ENCODE assay signal across 3 worm cellular contexts in the genomic region with DNA sequence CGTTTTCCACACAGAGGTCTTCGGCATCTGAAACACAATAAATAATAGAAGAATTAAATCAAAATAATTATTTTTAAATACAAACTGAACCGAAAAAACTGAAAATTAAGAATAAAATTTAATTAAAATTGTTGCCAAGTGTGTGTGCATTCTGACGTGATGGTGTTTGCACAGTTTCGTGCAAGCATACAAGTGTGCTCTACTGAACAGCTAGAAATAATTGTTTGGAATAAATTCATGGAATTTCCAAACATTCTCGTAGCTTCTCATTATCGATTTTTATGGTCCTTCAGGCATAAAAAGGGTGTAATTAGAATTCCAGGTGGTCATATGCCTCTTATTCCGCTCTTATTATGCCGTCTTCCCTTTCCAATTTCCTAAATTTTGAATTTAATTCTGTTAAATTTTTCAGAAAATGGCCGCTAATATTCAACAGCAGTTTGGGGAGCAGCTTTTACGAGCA.
TF ChIP-seq lines count a peak whose summit lies in the region.

mrps-17 (minus strand) TSS at position 33 of the 463 bp plus-strand sequence.
txdc-9 (plus strand) TSS at position 413 of the 463 bp plus-strand sequence.

TF ChIP-seq in whole organism, L1 larva, 84 proteins besides CTCF, POLR2A, EP300 and RAD21 (continued from another document and continues in another):
- TF ChIP-seq zag-1 (tag; optimal IDR thresholded peaks at IDR 0.05; lab: Kevin White, UChicago) (no peak), nhr-237 (tag; optimal IDR thresholded peaks at IDR 0.05; lab: Kevin White, UChicago) (peak; percentile 20), ceh-82 (tag; optimal IDR thresholded peaks at IDR 0.05; lab: Kevin White, UChicago) (peak; percentile 45 to 85 (median 60)), mef-2 (tag; optimal IDR thresholded peaks at IDR 0.05; lab: Kevin White, UChicago) (no peak), pqm-1 (tag; optimal IDR thresholded peaks at IDR 0.05; lab: Kevin White, UChicago) (no peak), fos-1 (tag; optimal IDR thresholded peaks at IDR 0.05; lab: Kevin White, UChicago) (no peak), hlh-17 (GFP tag; optimal IDR thresholded peaks at IDR 0.05; lab: Kevin White, UChicago; ENCODE audit: borderline replicate concordance) (no peak), nhr-77 (tag; optimal IDR thresholded peaks at IDR 0.05; lab: Kevin White, UChicago) (peak; percentile 30), ces-1 (GFP tag; optimal IDR thresholded peaks at IDR 0.05; lab: Kevin White, UChicago) (peak; percentile 87), elt-2 (tag; optimal IDR thresholded peaks at IDR 0.05; lab: Kevin White, UChicago) (peak; percentile 2), pag-3 (tag; optimal IDR thresholded peaks at IDR 0.05; lab: Kevin White, UChicago; ENCODE audit: borderline replicate concordance, insufficient read depth) (no peak), mdl-1 (tag; optimal IDR thresholded peaks at IDR 0.05; lab: Kevin White, UChicago) (no peak), aly-2 (tag; optimal IDR thresholded peaks at IDR 0.05; lab: Kevin White, UChicago) (peak; percentile 71), nhr-28 (tag; optimal IDR thresholded peaks at IDR 0.05; lab: Kevin White, UChicago) (no peak), nhr-90 (tag; optimal IDR thresholded peaks at IDR 0.05; lab: Kevin White, UChicago; ENCODE audit: poor library complexity) (peak; percentile 61), mab-9 (GFP tag; IDR thresholded peaks at IDR 0.05; lab: Robert Waterston, UW) (no peak), snu-23 (GFP tag; optimal IDR thresholded peaks at IDR 0.05; lab: Kevin White, UChicago) (peak; percentile 82), nhr-71 (tag; optimal IDR thresholded peaks at IDR 0.05; lab: Kevin White, UChicago) (peak; percentile 86), lir-3 (tag; optimal IDR thresholded peaks at IDR 0.05; lab: Kevin White, UChicago; ENCODE audit: poor library complexity) (peak; percentile 61), unc-30 (tag; optimal IDR thresholded peaks at IDR 0.05; lab: Kevin White, UChicago) (no peak), egl-13 (tag; optimal IDR thresholded peaks at IDR 0.05; lab: Kevin White, UChicago) (peak; percentile 64), grh-1 (GFP tag; IDR thresholded peaks at IDR 0.05; lab: Robert Waterston, UW) (no peak), ztf-4 (tag; optimal IDR thresholded peaks at IDR 0.05; lab: Kevin White, UChicago) (peak; percentile 49), skn-1 (tag; optimal IDR thresholded peaks at IDR 0.05; lab: Kevin White, UChicago) (peak; percentile 73), hpl-2 (GFP tag; optimal IDR thresholded peaks at IDR 0.05; lab: Kevin White, UChicago) (no peak), hlh-4 (tag; optimal IDR thresholded peaks at IDR 0.05; lab: Kevin White, UChicago) (no peak), pax-3 (tag; optimal IDR thresholded peaks at IDR 0.05; lab: Kevin White, UChicago) (no peak), nhr-19 (GFP tag; conservative IDR thresholded peaks at IDR 0.05; lab: Robert Waterston, UW) (peak; percentile 75), lin-39 (tag; optimal IDR thresholded peaks at IDR 0.05; lab: Kevin White, UChicago) (no peak), nhr-11 (tag; optimal IDR thresholded peaks at IDR 0.05; lab: Kevin White, UChicago) (no peak), F16B12.6 (tag; optimal IDR thresholded peaks at IDR 0.05; lab: Kevin White, UChicago) (peak; percentile 98), nhr-76 (tag; optimal IDR thresholded peaks at IDR 0.05; lab: Kevin White, UChicago) (no peak), ceh-88 (GFP tag; IDR thresholded peaks at IDR 0.05; lab: Robert Waterston, UW) (no peak; the same call in 1 of the 2 replicates), lin-35 (GFP tag; optimal IDR thresholded peaks at IDR 0.05; lab: Kevin White, UChicago) (peak; percentile 80 to 88), ztf-11 (tag; optimal IDR thresholded peaks at IDR 0.05; lab: Kevin White, UChicago) (peak in 1 of 2 experiments; percentile 46), C16A3.4 (tag; optimal IDR thresholded peaks at IDR 0.05; lab: Kevin White, UChicago) (peak; percentile 93), aha-1 (tag; optimal IDR thresholded peaks at IDR 0.05; lab: Kevin White, UChicago) (no peak), Y116A8C.19 (tag; optimal IDR thresholded peaks at IDR 0.05; lab: Kevin White, UChicago; ENCODE audit: borderline replicate concordance) (no peak), nhr-84 (tag; optimal IDR thresholded peaks at IDR 0.05; lab: Kevin White, UChicago) (no peak), unc-86 (tag; optimal IDR thresholded peaks at IDR 0.05; lab: Kevin White, UChicago) (peak; percentile 78), unc-130 (tag; optimal IDR thresholded peaks at IDR 0.05; lab: Kevin White, UChicago) (peak; percentile 97)

TF ChIP-seq in whole organism, L3 larva, 47 proteins besides CTCF, POLR2A, EP300 and RAD21 (continued from another document):
- TF ChIP-seq lsy-12 (tag; optimal IDR thresholded peaks at IDR 0.05; lab: Kevin White, UChicago) (peak; percentile 14), ama-1 (optimal IDR thresholded peaks at IDR 0.05; lab: Kevin White, UChicago) (peak; percentile 1), nhr-237 (tag; optimal IDR thresholded peaks at IDR 0.05; lab: Kevin White, UChicago) (no peak), lin-39 (tag; optimal IDR thresholded peaks at IDR 0.05; lab: Kevin White, UChicago) (peak; percentile 72), unc-62 (GFP tag; optimal IDR thresholded peaks at IDR 0.05; lab: Kevin White, UChicago) (no peak), R02D3.7 (tag; optimal IDR thresholded peaks at IDR 0.05; lab: Kevin White, UChicago) (peak; percentile 32), elt-2 (tag; optimal IDR thresholded peaks at IDR 0.05; lab: Kevin White, UChicago) (peak; percentile 33), eor-1 (tag; optimal IDR thresholded peaks at IDR 0.05; lab: Kevin White, UChicago) (no peak), nfya-1 (tag; optimal IDR thresholded peaks at IDR 0.05; lab: Kevin White, UChicago; ENCODE audit: insufficient read depth) (no peak), ztf-11 (tag; optimal IDR thresholded peaks at IDR 0.05; lab: Kevin White, UChicago) (no peak), ceh-16 (tag; optimal IDR thresholded peaks at IDR 0.05; lab: Kevin White, UChicago) (no peak), snpc-4 (tag; optimal IDR thresholded peaks at IDR 0.05; lab: Kevin White, UChicago) (no peak), mml-1 (tag; optimal IDR thresholded peaks at IDR 0.05; lab: Kevin White, UChicago) (no peak), ceh-28 (tag; optimal IDR thresholded peaks at IDR 0.05; lab: Kevin White, UChicago) (peak; percentile 59), elt-3 (tag; optimal IDR thresholded peaks at IDR 0.05; lab: Kevin White, UChicago) (no peak), nhr-25 (tag; optimal IDR thresholded peaks at IDR 0.05; lab: Kevin White, UChicago) (peak; percentile 50), fkh-2 (tag; optimal IDR thresholded peaks at IDR 0.05; lab: Kevin White, UChicago) (no peak), unc-39 (tag; optimal IDR thresholded peaks at IDR 0.05; lab: Kevin White, UChicago) (no peak), pqm-1 (tag; optimal IDR thresholded peaks at IDR 0.05; lab: Kevin White, UChicago) (peak; percentile 44), egl-27 (tag; optimal IDR thresholded peaks at IDR 0.05; lab: Kevin White, UChicago) (no peak), nhr-28 (tag; optimal IDR thresholded peaks at IDR 0.05; lab: Kevin White, UChicago) (no peak), pha-4 (tag; optimal IDR thresholded peaks at IDR 0.05; lab: Kevin White, UChicago) (no peak), hmg-11 (tag; optimal IDR thresholded peaks at IDR 0.05; lab: Kevin White, UChicago) (peak; percentile 69), mdl-1 (tag; optimal IDR thresholded peaks at IDR 0.05; lab: Kevin White, UChicago) (no peak), nhr-12 (tag; optimal IDR thresholded peaks at IDR 0.05; lab: Kevin White, UChicago) (no peak)

TF ChIP-seq in whole organism, young adult, 124 proteins besides CTCF, POLR2A, EP300 and RAD21 (continued from another document and continues in another):
- TF ChIP-seq egrh-3 (GFP tag; IDR thresholded peaks at IDR 0.05; lab: Robert Waterston, UW) (no peak), nhr-120 (GFP tag; IDR thresholded peaks at IDR 0.05; lab: Robert Waterston, UW) (no peak), mel-28 (tag; optimal IDR thresholded peaks at IDR 0.05; lab: Kevin White, UChicago; ENCODE audit: borderline replicate concordance) (no peak), unc-62 (GFP tag; optimal IDR thresholded peaks at IDR 0.05; lab: Kevin White, UChicago) (no peak), ztf-22 (GFP tag; optimal IDR thresholded peaks at IDR 0.05; lab: Kevin White, UChicago) (no peak), madf-8 (GFP tag; conservative IDR thresholded peaks at IDR 0.05; lab: Robert Waterston, UW) (no peak), ceh-79 (tag; optimal IDR thresholded peaks at IDR 0.05; lab: Kevin White, UChicago) (no peak), let-526 (GFP tag; IDR thresholded peaks at IDR 0.05; lab: Robert Waterston, UW) (no peak), attf-5 (GFP tag; optimal IDR thresholded peaks at IDR 0.05; lab: Kevin White, UChicago) (peak; percentile 71), Y95B8A.8 (GFP tag; IDR thresholded peaks at IDR 0.05; lab: Robert Waterston, UW) (no peak), B0035.1 (tag; optimal IDR thresholded peaks at IDR 0.05; lab: Kevin White, UChicago) (no peak), ZK185.1 (tag; optimal IDR thresholded peaks at IDR 0.05; lab: Kevin White, UChicago; ENCODE audit: poor library complexity, severe bottlenecking) (peak; percentile 5), nhr-80 (tag; optimal IDR thresholded peaks at IDR 0.05; lab: Kevin White, UChicago) (no peak), attf-6 (GFP tag; IDR thresholded peaks at IDR 0.05; lab: Robert Waterston, UW) (no peak), ztf-28 (GFP tag; IDR thresholded peaks at IDR 0.05; lab: Robert Waterston, UW) (no peak), egl-44 (GFP tag; IDR thresholded peaks at IDR 0.05; lab: Robert Waterston, UW) (no peak), aptf-2 (GFP tag; conservative IDR thresholded peaks at IDR 0.05; lab: Robert Waterston, UW) (no peak), somi-1 (GFP tag; optimal IDR thresholded peaks at IDR 0.05; lab: Kevin White, UChicago) (no peak), Y79H2A.3 (GFP tag; conservative IDR thresholded peaks at IDR 0.05; lab: Robert Waterston, UW) (no peak), tbp1 (GFP tag; optimal IDR thresholded peaks at IDR 0.05; lab: Kevin White, UChicago) (peak; percentile 53), B0336.3 (GFP tag; IDR thresholded peaks at IDR 0.05; lab: Robert Waterston, UW) (no peak), bed-1 (GFP tag; IDR thresholded peaks at IDR 0.05; lab: Robert Waterston, UW) (no peak), F52B5.7 (tag; optimal IDR thresholded peaks at IDR 0.05; lab: Kevin White, UChicago) (no peak), snpc-1.3 (tag; optimal IDR thresholded peaks at IDR 0.05; lab: Kevin White, UChicago; ENCODE audit: insufficient read depth) (peak; percentile 70), dox-1 (GFP tag; IDR thresholded peaks at IDR 0.05; lab: Robert Waterston, UW) (peak; percentile 40; the same call in 1 of the 2 replicates), snpc-1.1 (tag; optimal IDR thresholded peaks at IDR 0.05; lab: Kevin White, UChicago; ENCODE audit: insufficient read depth) (peak; percentile 27), ceh-91 (GFP tag; IDR thresholded peaks at IDR 0.05; lab: Robert Waterston, UW) (no peak), madf-10 (tag; optimal IDR thresholded peaks at IDR 0.05; lab: Kevin White, UChicago) (no peak), lsl-1 (GFP tag; optimal IDR thresholded peaks at IDR 0.05; lab: Kevin White, UChicago) (peak; percentile 48), hmg-20 (GFP tag; IDR thresholded peaks at IDR 0.05; lab: Robert Waterston, UW) (no peak), sdz-38 (tag; optimal IDR thresholded peaks at IDR 0.05; lab: Kevin White, UChicago) (no peak), attf-3 (GFP tag; conservative IDR thresholded peaks at IDR 0.05; lab: Robert Waterston, UW) (no peak), tlf-1 (GFP tag; optimal IDR thresholded peaks at IDR 0.05; lab: Kevin White, UChicago) (no peak), ama-1 (optimal IDR thresholded peaks at IDR 0.05; lab: Kevin White, UChicago) (no peak), ama-1 (GFP tag; optimal IDR thresholded peaks at IDR 0.05; lab: Kevin White, UChicago) (peak in 1 of 2 experiments; percentile 13), F57C9.4 (tag; optimal IDR thresholded peaks at IDR 0.05; lab: Kevin White, UChicago) (no peak), tbx-9 (tag; optimal IDR thresholded peaks at IDR 0.05; lab: Kevin White, UChicago; ENCODE audit: borderline replicate concordance) (no peak), lag-1 (GFP tag; IDR thresholded peaks at IDR 0.05; lab: Robert Waterston, UW) (no peak), let-607 (tag; optimal IDR thresholded peaks at IDR 0.05; lab: Kevin White, UChicago) (peak in 1 of 2 experiments; percentile 35), zim-3 (tag; optimal IDR thresholded peaks at IDR 0.05; lab: Kevin White, UChicago) (no peak), nhr-27 (tag; optimal IDR thresholded peaks at IDR 0.05; lab: Kevin White, UChicago) (no peak), repo-1 (tag; optimal IDR thresholded peaks at IDR 0.05; lab: Kevin White, UChicago) (no peak), mcd-1 (GFP tag; IDR thresholded peaks at IDR 0.05; lab: Robert Waterston, UW) (peak; percentile 82), F37B4.10 (GFP tag; IDR thresholded peaks at IDR 0.05; lab: Robert Waterston, UW) (no peak), mxl-1 (tag; optimal IDR thresholded peaks at IDR 0.05; lab: Kevin White, UChicago) (no peak), nfya-1 (tag; optimal IDR thresholded peaks at IDR 0.05; lab: Kevin White, UChicago; ENCODE audit: borderline replicate concordance, insufficient read depth) (no peak), F22D6.2 (tag; optimal IDR thresholded peaks at IDR 0.05; lab: Kevin White, UChicago) (no peak), T26A5.8 (tag; optimal IDR thresholded peaks at IDR 0.05; lab: Kevin White, UChicago) (no peak), rpc-1 (optimal IDR thresholded peaks at IDR 0.05; lab: Kevin White, UChicago) (no peak), rpc-1 (tag; optimal IDR thresholded peaks at IDR 0.05; lab: Kevin White, UChicago) (no peak), athp-1 (tag; optimal IDR thresholded peaks at IDR 0.05; lab: Kevin White, UChicago) (no peak), gei-17 (GFP tag; optimal IDR thresholded peaks at IDR 0.05; lab: Kevin White, UChicago) (no peak), atf-7 (tag; optimal IDR thresholded peaks at IDR 0.05; lab: Kevin White, UChicago) (no peak), D2030.7 (GFP tag; IDR thresholded peaks at IDR 0.05; lab: Robert Waterston, UW) (0 out of 2 replicates have a peak, but pooled peaks have one; percentile 19), F49E8.2 (tag; optimal IDR thresholded peaks at IDR 0.05; lab: Kevin White, UChicago; ENCODE audit: insufficient read depth) (no peak), B0019.2 (GFP tag; conservative IDR thresholded peaks at IDR 0.05; lab: Robert Waterston, UW) (0 out of 2 replicates have a peak, but pooled peaks have one; percentile 39), hrde-1 (tag; optimal IDR thresholded peaks at IDR 0.05; lab: Kevin White, UChicago; ENCODE audit: borderline replicate concordance) (no peak), B0261.1 (tag; optimal IDR thresholded peaks at IDR 0.05; lab: Kevin White, UChicago) (no peak), F39B2.1 (GFP tag; IDR thresholded peaks at IDR 0.05; lab: Robert Waterston, UW) (no peak), ceh-27 (GFP tag; optimal IDR thresholded peaks at IDR 0.05; lab: Kevin White, UChicago) (peak; percentile 55), aptf-3 (GFP tag; IDR thresholded peaks at IDR 0.05; lab: Robert Waterston, UW) (no peak), ztf-18 (tag; optimal IDR thresholded peaks at IDR 0.05; lab: Kevin White, UChicago) (peak; percentile 55), K11D2.4 (GFP tag; IDR thresholded peaks at IDR 0.05; lab: Robert Waterston, UW) (no peak), fkh-3 (tag; optimal IDR thresholded peaks at IDR 0.05; lab: Kevin White, UChicago) (no peak), hlh-26 (GFP tag; conservative IDR thresholded peaks at IDR 0.05; lab: Robert Waterston, UW) (no peak), F57A8.1 (GFP tag; optimal IDR thresholded peaks at IDR 0.05; lab: Kevin White, UChicago) (no peak), madf-3 (GFP tag; IDR thresholded peaks at IDR 0.05; lab: Robert Waterston, UW) (no peak), xnd-1 (tag; optimal IDR thresholded peaks at IDR 0.05; lab: Kevin White, UChicago) (no peak), chd-7 (tag; optimal IDR thresholded peaks at IDR 0.05; lab: Kevin White, UChicago) (no peak), ets-4 (GFP tag; optimal IDR thresholded peaks at IDR 0.05; lab: Kevin White, UChicago) (no peak)
